Fruit fly (Drosophila melanogaster) whole organism, prepupa: ENCODE data around the gene CG9297.

Experiments used
- Blimp-1 ChIP-seq: fragments of 200-800 bp; sonication (Bioruptor generic); optimal IDR thresholded peaks from 3 replicates; lab custom pipeline; 2017; ENCODE audit warnings: missing biosample characterization, missing genetic modification characterization, mild to moderate bottlenecking, moderate library complexity, missing genetic modification reagents
- CG11294 ChIP-seq: fragments of 200-800 bp; sonication (Bioruptor generic); IDR thresholded peaks from 2 replicates; pipeline ENCODE4 v1.3.6; 2022; ENCODE audit warnings: missing biosample characterization, missing genetic modification characterization
- CG11762 ChIP-seq: fragments of 200-800 bp; sonication (Bioruptor generic); optimal IDR thresholded peaks from 3 replicates; lab custom pipeline; 2016; ENCODE audit warnings: missing biosample characterization, missing genetic modification characterization; ENCODE audit not compliant: insufficient read depth
- CG15336 ChIP-seq: fragments of 200-800 bp; sonication (Bioruptor generic); IDR thresholded peaks from 2 replicates; pipeline ENCODE4 v1.3.6; 2022; ENCODE audit warnings: missing biosample characterization, missing genetic modification characterization
- CG16779 ChIP-seq: fragments of 200-800 bp; sonication (Bioruptor generic); optimal IDR thresholded peaks from 3 replicates; lab custom pipeline; 2017; ENCODE audit warnings: missing biosample characterization, mild to moderate bottlenecking, missing genetic modification characterization
- CG3032 ChIP-seq: fragments of 200-800 bp; optimal IDR thresholded peaks from 2 replicates; lab custom pipeline; 2019; ENCODE audit warnings: missing biosample characterization, mild to moderate bottlenecking, missing genetic modification characterization, moderate library complexity
- CG31627 ChIP-seq: fragments of 200-800 bp; sonication (Bioruptor generic); optimal IDR thresholded peaks from 3 replicates; lab custom pipeline; 2016; ENCODE audit warnings: missing biosample characterization, missing genetic modification characterization
- CG34406 ChIP-seq: fragments of 200-800 bp; sonication (Bioruptor generic); optimal IDR thresholded peaks from 3 replicates; lab custom pipeline; 2016; ENCODE audit warnings: missing biosample characterization, missing genetic modification characterization
- CG4318 ChIP-seq: fragments of 200-800 bp; sonication (Bioruptor generic); optimal IDR thresholded peaks from 3 replicates; lab custom pipeline; 2017; ENCODE audit warnings: missing biosample characterization, mild to moderate bottlenecking, missing genetic modification characterization
- CG6163 ChIP-seq: fragments of 200-800 bp; sonication (Bioruptor generic); IDR thresholded peaks from 3 replicates; pipeline ENCODE4 v1.3.6; 2022; ENCODE audit warnings: missing biosample characterization, missing genetic modification characterization
- CG6792 ChIP-seq: fragments of 200-800 bp; sonication (Bioruptor generic); optimal IDR thresholded peaks from 3 replicates; lab custom pipeline; 2016; ENCODE audit warnings: missing biosample characterization, missing genetic modification characterization
- CG6808 ChIP-seq: fragments of 200-800 bp; sonication (Bioruptor generic); optimal IDR thresholded peaks from 3 replicates; lab custom pipeline; 2017; ENCODE audit warnings: missing biosample characterization, missing genetic modification characterization, mild to moderate bottlenecking, moderate library complexity, missing genetic modification reagents
- CG7368 ChIP-seq: fragments of 200-800 bp; sonication (Bioruptor generic); optimal IDR thresholded peaks from 3 replicates; lab custom pipeline; 2016; ENCODE audit warnings: missing biosample characterization, missing genetic modification characterization
- CG9139 ChIP-seq: fragments of 200-800 bp; sonication (Bioruptor generic); optimal IDR thresholded peaks from 3 replicates; lab custom pipeline; 2017; ENCODE audit warnings: missing biosample characterization, mild to moderate bottlenecking, missing genetic modification characterization
- Eip75B ChIP-seq: fragments of 200-800 bp; sonication (Bioruptor generic); optimal IDR thresholded peaks from 3 replicates; lab custom pipeline; 2016; ENCODE audit warnings: missing biosample characterization, missing genetic modification characterization
- Eip78C ChIP-seq: fragments of 200-800 bp; sonication (Bioruptor generic); peaks from one replicate; lab custom pipeline; 2016; ENCODE audit warnings: missing biosample characterization, missing genetic modification characterization
- Ets21C ChIP-seq: fragments of 200-800 bp; sonication (Bioruptor generic); optimal IDR thresholded peaks from 3 replicates; lab custom pipeline; 2016; ENCODE audit warnings: missing biosample characterization, missing genetic modification characterization
- Ets96B ChIP-seq: fragments of 200-800 bp; optimal IDR thresholded peaks from 2 replicates; lab custom pipeline; 2019; ENCODE audit warnings: missing biosample characterization, mild to moderate bottlenecking, missing genetic modification characterization, moderate library complexity
- Gug ChIP-seq: fragments of 200-800 bp; sonication (Bioruptor generic); IDR thresholded peaks from 2 replicates; pipeline ENCODE4 v1.3.6; 2022; ENCODE audit warnings: missing biosample characterization, missing genetic modification characterization
- Hr38 ChIP-seq: sonication (Bioruptor generic); optimal IDR thresholded peaks from 2 replicates; lab custom pipeline; 2016; ENCODE audit warnings: missing biosample characterization, missing genetic modification characterization
- Hr4 ChIP-seq: fragments of 200-800 bp; sonication (Bioruptor generic); optimal IDR thresholded peaks from 3 replicates; lab custom pipeline; 2016; ENCODE audit warnings: missing biosample characterization, missing genetic modification characterization
- Lpt ChIP-seq: fragments of 200-800 bp; sonication (Bioruptor generic); optimal IDR thresholded peaks from 3 replicates; lab custom pipeline; 2016; ENCODE audit warnings: missing biosample characterization, missing genetic modification characterization
- Smox ChIP-seq: fragments of 200-800 bp; sonication (Bioruptor generic); optimal IDR thresholded peaks from 3 replicates; lab custom pipeline; 2016; ENCODE audit warnings: missing biosample characterization, missing genetic modification characterization
- Sox102F ChIP-seq: fragments of 200-800 bp; sonication (Bioruptor generic); optimal IDR thresholded peaks from 2 replicates; lab custom pipeline; 2016; ENCODE audit warnings: missing biosample characterization, mild to moderate bottlenecking, missing genetic modification characterization
- Sox15 ChIP-seq: fragments of 200-800 bp; sonication (Bioruptor generic); optimal IDR thresholded peaks from 3 replicates; lab custom pipeline; 2016; ENCODE audit warnings: missing biosample characterization, missing genetic modification characterization
- achi ChIP-seq: fragments of 200-800 bp; sonication (Bioruptor generic); optimal IDR thresholded peaks from 3 replicates; lab custom pipeline; 2016; ENCODE audit warnings: missing biosample characterization, missing genetic modification characterization
- dsx ChIP-seq: fragments of 200-800 bp; optimal IDR thresholded peaks from 3 replicates; lab custom pipeline; 2019; ENCODE audit warnings: missing biosample characterization, mild to moderate bottlenecking, missing genetic modification characterization, moderate library complexity; ENCODE audit not compliant: poor library complexity, severe bottlenecking
- eg ChIP-seq: fragments of 200-800 bp; sonication (Bioruptor generic); IDR thresholded peaks from 3 replicates; pipeline ENCODE4 v1.3.6; 2022; ENCODE audit warnings: missing biosample characterization, missing genetic modification characterization
- fkh ChIP-seq: fragments of 200-800 bp; sonication (Bioruptor generic); optimal IDR thresholded peaks from 3 replicates; lab custom pipeline; 2017; ENCODE audit warnings: missing biosample characterization, mild to moderate bottlenecking, missing genetic modification characterization, moderate library complexity
- ss ChIP-seq, 2 experiments: fragments of 200-800 bp; sonication (Bioruptor generic); optimal IDR thresholded peaks; 2 replicates in 1 of 2; 3 replicates in 1 of 2; lab custom pipeline; 2017 to 2018; ENCODE audit warnings: mild to moderate bottlenecking in 2 of 2, missing biosample characterization in 2 of 2, missing genetic modification characterization in 2 of 2, moderate library complexity in 1 of 2
- svp ChIP-seq: fragments of 200-800 bp; sonication (Bioruptor generic); peaks from one replicate; lab custom pipeline; 2016; ENCODE audit warnings: missing biosample characterization, missing genetic modification characterization
- topi ChIP-seq: fragments of 200-800 bp; sonication (Bioruptor generic); optimal IDR thresholded peaks from 3 replicates; lab custom pipeline; 2016; ENCODE audit warnings: missing biosample characterization, missing genetic modification characterization
- vri ChIP-seq: fragments of 200-800 bp; sonication (Bioruptor generic); optimal IDR thresholded peaks from 3 replicates; lab custom pipeline; 2016; ENCODE audit warnings: missing biosample characterization, mild to moderate bottlenecking, missing genetic modification characterization

The CG9297 gene

DNA sequence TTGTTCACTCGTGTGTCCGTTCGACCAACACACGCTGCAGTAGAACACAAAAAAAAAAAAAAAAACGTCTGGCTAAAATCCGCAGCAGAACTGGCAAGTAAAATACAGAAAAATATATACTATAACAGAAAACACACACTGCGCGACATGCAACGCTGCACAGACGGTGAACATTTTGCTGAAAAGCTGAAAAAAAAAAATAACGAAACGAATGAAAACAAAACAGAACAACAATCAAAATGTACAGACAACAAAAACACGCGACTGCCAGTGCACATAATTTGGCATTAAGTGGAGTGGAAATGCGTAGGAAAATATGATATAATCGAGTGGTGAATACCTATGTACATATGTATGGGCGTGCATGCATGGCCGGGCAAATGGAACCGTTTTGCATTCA lies 41.3 kb upstream of the CG9297 start:
- TF ChIP-seq fkh (GFP tag; lab: Kevin White, UChicago) (no peak), CG16779 (tag; lab: Kevin White, UChicago) (no peak), CG31627 (GFP tag; lab: Kevin White, UChicago) (no peak), Lpt (GFP tag; lab: Kevin White, UChicago) (no peak), Sox102F (GFP tag; lab: Kevin White, UChicago) (no peak), ss (GFP tag; optimal IDR thresholded peaks at IDR 0.05; lab: Kevin White, UChicago) (peak in 1 of 2 experiments; percentile 3), CG6808 (GFP tag; lab: Kevin White, UChicago) (no peak), vri (GFP tag; lab: Kevin White, UChicago) (no peak), CG6163 (GFP tag; lab: Robert Waterston, UW) (0 out of 3 replicates have a peak, but pooled peaks have one; percentile 22), dsx (GFP tag; lab: Kevin White, UChicago) (no peak), CG9139 (GFP tag; lab: Kevin White, UChicago) (no peak), Ets21C (no peak), Smox (no peak), Sox15 (GFP tag; lab: Kevin White, UChicago) (no peak), Hr4 (GFP tag; lab: Kevin White, UChicago) (no peak), CG11762 (GFP tag; lab: Kevin White, UChicago) (no peak), topi (GFP tag; lab: Kevin White, UChicago) (no peak), CG4318 (GFP tag; lab: Kevin White, UChicago) (no peak), CG11294 (GFP tag; lab: Robert Waterston, UW) (no peak), CG15336 (GFP tag; lab: Robert Waterston, UW) (no peak), eg (GFP tag; lab: Robert Waterston, UW) (peak; percentile 29; the same call in 1 of the 3 replicates)

DNA sequence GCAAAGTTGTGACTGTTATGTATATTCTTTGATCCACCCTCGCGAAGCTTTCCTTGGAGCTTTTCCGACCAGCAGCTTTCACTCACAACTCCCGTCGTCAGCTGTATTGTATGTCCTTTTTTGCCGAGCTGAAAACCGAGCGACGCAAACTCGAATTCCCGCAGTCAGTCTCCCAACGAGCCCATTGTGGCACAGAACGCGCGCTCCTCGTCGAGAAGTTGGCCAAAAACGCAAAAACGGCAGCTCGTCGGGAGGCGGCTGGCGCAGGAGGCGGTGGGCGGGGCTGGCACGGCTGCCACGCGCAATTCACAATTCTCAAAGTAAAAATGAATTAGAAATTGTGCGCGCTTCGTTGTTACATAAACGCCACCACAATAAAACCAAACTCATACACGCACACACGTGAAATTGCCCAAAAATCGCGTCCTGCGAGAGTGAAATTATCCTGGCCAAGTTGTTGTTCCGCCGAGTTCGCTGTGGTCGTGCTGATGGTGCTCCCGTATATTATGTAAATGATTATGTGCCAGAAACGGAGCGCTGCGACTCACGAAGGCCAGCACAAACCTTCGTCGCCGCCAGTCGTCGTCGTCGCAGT lies 35.9 kb upstream of the CG9297 start:
- TF ChIP-seq CG4318 (GFP tag; lab: Kevin White, UChicago) (no peak), svp (peak; percentile 35)

DNA sequence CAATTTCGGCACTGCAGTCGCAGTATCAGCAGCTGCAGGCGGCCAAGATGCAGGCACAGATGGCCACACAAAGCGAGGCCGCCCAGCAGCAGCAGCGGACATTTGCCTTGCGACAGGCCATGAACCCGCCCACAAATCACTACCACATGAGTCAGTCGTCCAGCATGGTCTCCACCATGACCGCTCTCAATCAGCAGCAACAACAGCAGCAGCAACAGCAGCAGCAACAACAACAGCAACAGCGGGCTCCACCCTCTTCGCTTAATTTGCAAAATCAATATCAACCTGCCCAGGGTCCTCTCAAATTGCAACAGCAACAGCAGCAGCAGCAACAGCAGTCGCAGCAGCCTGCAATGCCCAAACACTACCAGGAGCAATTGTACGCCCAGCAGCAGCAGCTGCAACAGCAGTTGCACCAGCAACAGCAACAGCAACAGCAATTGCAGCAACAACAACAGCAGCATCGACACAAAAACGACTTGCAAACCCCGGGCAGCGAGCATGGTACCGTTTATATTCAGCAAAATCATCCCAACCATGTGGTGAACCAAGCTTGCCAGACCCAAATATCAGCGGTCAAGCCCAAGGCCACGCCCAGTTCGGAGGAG lies 25.1 kb upstream of the CG9297 start:
- TF ChIP-seq Blimp-1 (GFP tag; lab: Kevin White, UChicago) (no peak), CG11294 (GFP tag; lab: Robert Waterston, UW) (no peak), Hr38 (no peak), CG3032 (tag; lab: Kevin White, UChicago) (no peak), Sox15 (GFP tag; lab: Kevin White, UChicago) (no peak), Sox102F (GFP tag; lab: Kevin White, UChicago) (no peak)
- TF ChIP-seq, all 60 proteins: peak for 0

DNA sequence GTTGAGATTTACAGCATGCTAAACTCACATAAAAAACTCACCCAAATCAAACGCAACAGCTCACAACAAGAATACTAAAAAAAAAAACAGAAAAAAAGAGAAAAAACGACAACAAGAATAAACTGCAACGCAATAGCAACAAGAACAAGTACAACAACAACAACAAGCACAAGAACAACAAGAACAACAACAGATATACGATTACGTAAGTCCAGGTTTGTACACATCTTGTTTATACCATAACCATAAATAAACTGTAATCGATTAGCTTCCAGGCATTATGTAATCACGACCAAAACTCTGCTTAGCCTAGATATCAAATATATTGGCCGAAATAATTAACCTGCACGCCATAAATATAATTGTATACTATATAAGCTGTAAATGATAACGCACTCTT lies 9.7 kb upstream of the CG9297 start:
- TF ChIP-seq CG6792 (GFP tag; lab: Kevin White, UChicago): no peak
- TF ChIP-seq Ets96B (tag; lab: Kevin White, UChicago): no peak
- TF ChIP-seq vri (GFP tag; lab: Kevin White, UChicago): no peak
- TF ChIP-seq CG4318 (GFP tag; lab: Kevin White, UChicago): no peak
- no peak for TF ChIP-seq Eip78C (GFP tag; lab: Kevin White, UChicago)
- no peak for TF ChIP-seq Gug (GFP tag; lab: Robert Waterston, UW)
- TF ChIP-seq CG6163 (GFP tag; lab: Robert Waterston, UW): no peak
- 0 out of 3 replicates have a peak, but pooled peaks have one; percentile 14 for TF ChIP-seq eg (GFP tag; lab: Robert Waterston, UW)

DNA sequence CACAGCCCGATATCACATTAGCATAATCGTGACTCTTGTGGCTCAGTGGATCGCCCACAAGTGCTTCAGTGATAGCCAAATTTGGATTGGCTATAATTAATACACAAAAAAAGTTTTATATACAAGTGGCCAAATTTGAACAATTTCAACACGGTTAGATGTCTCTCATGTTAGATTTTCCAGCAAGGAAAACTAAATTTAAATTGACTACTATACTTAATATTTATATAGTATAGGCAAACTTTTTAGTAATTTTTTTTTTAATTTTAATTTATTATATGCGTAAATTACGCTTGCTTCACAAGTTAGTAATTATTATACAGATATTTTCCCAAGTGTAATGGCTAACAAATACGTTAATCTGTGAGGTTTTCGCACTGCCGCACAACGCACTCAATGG lies 6.3 kb upstream of the CG9297 start:
- TF ChIP-seq topi (GFP tag; lab: Kevin White, UChicago) (no peak), CG31627 (GFP tag; lab: Kevin White, UChicago) (no peak), Eip78C (GFP tag; lab: Kevin White, UChicago) (peak; percentile 82), CG16779 (tag; lab: Kevin White, UChicago) (no peak), Ets96B (tag; lab: Kevin White, UChicago) (no peak), CG15336 (GFP tag; lab: Robert Waterston, UW) (0 out of 2 replicates have a peak, but pooled peaks have one; percentile 15), CG6163 (GFP tag; lab: Robert Waterston, UW) (no peak), CG34406 (GFP tag; lab: Kevin White, UChicago) (peak; percentile 17), Lpt (GFP tag; lab: Kevin White, UChicago) (no peak), Eip75B (GFP tag; lab: Kevin White, UChicago) (no peak), CG7368 (GFP tag; lab: Kevin White, UChicago) (no peak), achi (peak; percentile 4), CG9139 (GFP tag; lab: Kevin White, UChicago) (no peak)
